Fruit fly (Drosophila melanogaster) whole organism, wandering third instar larva: ENCODE measurements around the gene Obp22a.

Experiments used
- Abd-B ChIP-seq: fragments of >200 bp; optimal IDR thresholded peaks from 2 replicates; lab custom pipeline; 2017; ENCODE audit warnings: missing biosample characterization, missing genetic modification characterization
- CG32264 ChIP-seq: fragments of 200-800 bp; sonication (Bioruptor generic); optimal IDR thresholded peaks from 2 replicates; lab custom pipeline; 2016; ENCODE audit warnings: missing biosample characterization, missing genetic modification characterization
- CG9705 ChIP-seq: fragments of 200-800 bp; sonication (Bioruptor generic); optimal IDR thresholded peaks from 2 replicates; lab custom pipeline; 2018; ENCODE audit warnings: missing biosample characterization, mild to moderate bottlenecking, missing genetic modification characterization
- CrebA ChIP-seq: fragments of 200-800 bp; sonication (Bioruptor generic); optimal IDR thresholded peaks from 2 replicates; lab custom pipeline; 2016; ENCODE audit warnings: missing biosample characterization, mild to moderate bottlenecking, missing genetic modification characterization, borderline replicate concordance
- Dfd ChIP-seq: fragments of >200 bp; optimal IDR thresholded peaks from 2 replicates; lab custom pipeline; 2017; ENCODE audit warnings: missing biosample characterization, missing genetic modification characterization
- Dif ChIP-seq: fragments of 200-275, 200-300 bp; sonication (Bioruptor generic); optimal IDR thresholded peaks from 2 replicates; lab custom pipeline; 2018; ENCODE audit warnings: missing biosample characterization, missing genetic modification characterization; ENCODE audit not compliant: partially characterized antibody
- HLH106 ChIP-seq: fragments of 200-800 bp; optimal IDR thresholded peaks from 3 replicates; lab custom pipeline; 2019; ENCODE audit warnings: missing biosample characterization, mild to moderate bottlenecking, missing genetic modification characterization, moderate library complexity
- Hnf4 ChIP-seq: fragments of 200-800 bp; sonication (Bioruptor generic); optimal IDR thresholded peaks from 2 replicates; lab custom pipeline; 2016; ENCODE audit warnings: missing biosample characterization, mild to moderate bottlenecking, missing genetic modification characterization
- Hr78 ChIP-seq: fragments of >200 bp; optimal IDR thresholded peaks from 2 replicates; lab custom pipeline; 2017; ENCODE audit warnings: missing biosample characterization, missing genetic modification characterization
- Hr83 ChIP-seq: fragments of 200-300 bp; sonication (Bioruptor generic); optimal IDR thresholded peaks from 2 replicates; lab custom pipeline; 2016; ENCODE audit warnings: missing biosample characterization, mild to moderate bottlenecking, missing genetic modification characterization, moderate library complexity; ENCODE audit not compliant: poor library complexity, severe bottlenecking
- Jra ChIP-seq: sonication (Bioruptor generic); optimal IDR thresholded peaks from 2 replicates; lab custom pipeline; 2016; ENCODE audit warnings: missing biosample characterization, missing genetic modification characterization
- Mio ChIP-seq: sonication (Bioruptor generic); optimal IDR thresholded peaks from 2 replicates; lab custom pipeline; 2016; ENCODE audit warnings: missing biosample characterization, missing genetic modification characterization
- Myc ChIP-seq: fragments of >200 bp; optimal IDR thresholded peaks from 2 replicates; lab custom pipeline; 2017
- N ChIP-seq: fragments of >200 bp; optimal IDR thresholded peaks from 2 replicates; lab custom pipeline; 2018; ENCODE audit warnings: missing biosample characterization, missing external identifiers, missing genetic modification characterization
- OdsH ChIP-seq: fragments of 200-800 bp; sonication (Bioruptor generic); optimal IDR thresholded peaks from 2 replicates; lab custom pipeline; 2016; ENCODE audit warnings: missing biosample characterization, mild to moderate bottlenecking, missing genetic modification characterization
- Rel ChIP-seq, 2 experiments: fragments of 200-800 bp; sonication (Bioruptor generic) in 1 of 2; optimal IDR thresholded peaks; 2 replicates in 1 of 2; 3 replicates in 1 of 2; lab custom pipeline; 2016 to 2019; ENCODE audit warnings: mild to moderate bottlenecking in 2 of 2, missing biosample characterization in 2 of 2, missing genetic modification characterization in 2 of 2, moderate library complexity in 1 of 2
- Sp1 ChIP-seq: fragments of 200-800 bp; sonication (Bioruptor generic); optimal IDR thresholded peaks from 3 replicates; lab custom pipeline; 2019; ENCODE audit warnings: missing biosample characterization, mild to moderate bottlenecking, missing genetic modification characterization, moderate library complexity
- Vsx2 ChIP-seq: fragments of 200-300, 225-300 bp; sonication (Bioruptor generic); optimal IDR thresholded peaks from 2 replicates; lab custom pipeline; 2018; ENCODE audit warnings: missing biosample characterization, missing genetic modification characterization; ENCODE audit not compliant: partially characterized antibody
- br ChIP-seq: fragments of 200-800 bp; sonication (Bioruptor generic); optimal IDR thresholded peaks from 2 replicates; lab custom pipeline; 2016; ENCODE audit warnings: missing biosample characterization, missing genetic modification characterization
- brk ChIP-seq: fragments of 200-800 bp; sonication (Bioruptor generic); optimal IDR thresholded peaks from 2 replicates; lab custom pipeline; 2016; ENCODE audit warnings: missing biosample characterization, mild to moderate bottlenecking, missing genetic modification characterization
- dl ChIP-seq, 2 experiments: fragments of 175-275, 200-275 bp in 1 of 2; fragments of 200-275 bp in 1 of 2; sonication (Bioruptor generic); optimal IDR thresholded peaks; lab custom pipeline; 2018; ENCODE audit warnings: mild to moderate bottlenecking in 2 of 2, missing biosample characterization in 2 of 2, missing genetic modification characterization in 2 of 2, moderate library complexity in 2 of 2; ENCODE audit not compliant: partially characterized antibody in 2 of 2, insufficient read depth in 1 of 2
- dmrt93B ChIP-seq: fragments of 200-800 bp; sonication (Bioruptor generic); optimal IDR thresholded peaks from 2 replicates; lab custom pipeline; 2018; ENCODE audit warnings: missing biosample characterization, mild to moderate bottlenecking, missing genetic modification characterization
- dsf ChIP-seq: sonication (Bioruptor generic); optimal IDR thresholded peaks from 2 replicates; lab custom pipeline; 2016; ENCODE audit warnings: missing biosample characterization, missing genetic modification characterization, borderline replicate concordance
- ey ChIP-seq: fragments of 200-800 bp; sonication (Bioruptor generic); optimal IDR thresholded peaks from 2 replicates; lab custom pipeline; 2016; ENCODE audit warnings: missing biosample characterization, missing genetic modification characterization
- foxo ChIP-seq, 2 experiments: fragments of 200-800 bp; sonication (Bioruptor generic); optimal IDR thresholded peaks; 2 replicates in 1 of 2; 3 replicates in 1 of 2; lab custom pipeline; 2016 to 2017; ENCODE audit warnings: missing biosample characterization in 2 of 2, missing genetic modification characterization in 2 of 2
- fru ChIP-seq: fragments of 200-800 bp; sonication (Bioruptor generic); optimal IDR thresholded peaks from 3 replicates; lab custom pipeline; 2016; ENCODE audit warnings: missing biosample characterization, mild to moderate bottlenecking, missing genetic modification characterization
- h ChIP-seq: fragments of 200-800 bp; sonication (Bioruptor generic); optimal IDR thresholded peaks from 3 replicates; lab custom pipeline; 2016; ENCODE audit warnings: missing biosample characterization, mild to moderate bottlenecking, missing genetic modification characterization
- jim ChIP-seq: fragments of 175-275, 200-325 bp; sonication (Bioruptor generic); optimal IDR thresholded peaks from 2 replicates; lab custom pipeline; 2016; ENCODE audit warnings: missing biosample characterization, mild to moderate bottlenecking, missing genetic modification characterization
- lola ChIP-seq: fragments of >200 bp; optimal IDR thresholded peaks from 2 replicates; lab custom pipeline; 2017; ENCODE audit warnings: missing biosample characterization, missing genetic modification characterization
- pan ChIP-seq: fragments of >200 bp; optimal IDR thresholded peaks from 2 replicates; lab custom pipeline; 2017
- psq ChIP-seq: fragments of 200-800 bp; sonication (Bioruptor generic); optimal IDR thresholded peaks from 3 replicates; lab custom pipeline; 2017; ENCODE audit warnings: missing biosample characterization, mild to moderate bottlenecking, missing genetic modification characterization, moderate library complexity
- rgr ChIP-seq: fragments of 200-800 bp; sonication (Bioruptor generic); optimal IDR thresholded peaks from 3 replicates; lab custom pipeline; 2016; ENCODE audit warnings: missing biosample characterization, mild to moderate bottlenecking, missing genetic modification characterization
- sage ChIP-seq: fragments of 200-800 bp; sonication (Bioruptor generic); optimal IDR thresholded peaks from 2 replicates; lab custom pipeline; 2016; ENCODE audit warnings: missing biosample characterization, mild to moderate bottlenecking, missing genetic modification characterization
- sv ChIP-seq: fragments of 200-800 bp; sonication (Bioruptor generic); optimal IDR thresholded peaks from 3 replicates; lab custom pipeline; 2016; ENCODE audit warnings: missing biosample characterization, missing genetic modification characterization
- tai ChIP-seq: sonication (Bioruptor generic); optimal IDR thresholded peaks from 2 replicates; lab custom pipeline; 2016; ENCODE audit warnings: missing biosample characterization, missing genetic modification characterization
- usp ChIP-seq: fragments of >200 bp; optimal IDR thresholded peaks from 2 replicates; lab custom pipeline; 2017; ENCODE audit warnings: missing biosample characterization, missing genetic modification characterization
- woc ChIP-seq: sonication (Bioruptor generic); optimal IDR thresholded peaks from 2 replicates; lab custom pipeline; 2016; ENCODE audit warnings: missing biosample characterization, mild to moderate bottlenecking, missing genetic modification characterization

Gene Obp22a

DNA sequence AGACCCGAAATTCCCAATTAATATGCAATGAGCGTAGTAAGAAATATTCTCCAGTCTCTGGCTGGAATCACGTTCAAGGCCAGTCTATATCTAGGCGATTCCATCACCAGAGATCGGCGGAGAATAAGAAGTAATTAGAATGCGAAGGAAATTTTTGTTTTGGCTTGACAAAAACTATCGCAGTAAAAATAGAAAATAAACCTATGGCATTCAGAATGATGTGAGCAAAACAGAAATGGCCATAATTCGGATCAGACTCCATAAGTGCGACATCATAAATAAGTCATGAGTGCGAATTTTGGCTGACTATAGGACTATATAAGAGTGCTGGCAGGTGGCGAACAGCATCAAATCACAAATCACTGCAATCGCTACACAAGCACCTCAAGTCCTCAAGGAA lies 16.2 kb upstream of the Obp22a start, which contains the start of gene Nplp4:
TSS of gene Nplp4 (plus strand) at position 301 of the 400 bp plus-strand sequence.
- TF ChIP-seq OdsH (GFP tag; lab: Kevin White, UChicago), result no peak
- TF ChIP-seq foxo (GFP tag; optimal IDR thresholded peaks at IDR 0.05; lab: Kevin White, UChicago), result no peak
- TF ChIP-seq jim (GFP tag; lab: Kevin White, UChicago), result no peak
- TF ChIP-seq CrebA (GFP tag; lab: Kevin White, UChicago), result no peak
- TF ChIP-seq Dif (GFP tag; lab: Kevin White, UChicago), result no peak
- no peak for TF ChIP-seq sage (GFP tag; lab: Kevin White, UChicago)
- TF ChIP-seq brk, result no peak
- TF ChIP-seq Dfd (GFP tag; lab: Kevin White, UChicago), result no peak
- no peak for TF ChIP-seq Myc (lab: Kevin White, UChicago)
- TF ChIP-seq HLH106 (tag; lab: Kevin White, UChicago), result no peak
- TF ChIP-seq br (GFP tag; lab: Kevin White, UChicago), result no peak
- no peak for TF ChIP-seq woc
- no peak for TF ChIP-seq fru (GFP tag; lab: Kevin White, UChicago)
- no peak for TF ChIP-seq Abd-B (GFP tag; lab: Kevin White, UChicago)

DNA sequence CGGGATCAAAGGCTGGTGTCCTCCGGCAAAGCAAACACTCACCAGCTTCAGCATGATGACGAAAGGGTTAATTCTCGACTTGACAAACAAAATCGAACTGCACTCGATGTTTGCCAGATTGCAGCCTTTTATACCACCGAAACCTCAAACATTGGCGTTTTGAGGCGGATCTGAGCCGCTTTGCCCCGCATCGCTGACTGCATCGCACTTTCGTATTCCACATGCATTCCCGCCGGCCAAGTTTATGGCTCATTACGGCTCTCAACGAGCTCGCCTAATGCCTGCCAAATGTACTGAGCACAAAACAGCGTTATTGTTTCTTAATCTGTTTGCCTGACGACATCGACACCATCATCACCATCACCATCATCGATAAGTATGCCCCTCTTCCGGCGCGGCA lies 15.1 kb upstream of the Obp22a start, which contains the start of gene CG15353:
TSS of gene CG15353 (minus strand) at position 101 of the 400 bp plus-strand sequence.
- TF ChIP-seq fru (GFP tag; lab: Kevin White, UChicago) (no peak), CG9705 (GFP tag; lab: Kevin White, UChicago) (no peak), OdsH (GFP tag; lab: Kevin White, UChicago) (no peak), dl (GFP tag; optimal IDR thresholded peaks at IDR 0.05; lab: Kevin White, UChicago; ENCODE audit: insufficient read depth in 1 of 2, partially characterized antibody in 2 of 2) (no peak), Mio (GFP tag; lab: Kevin White, UChicago) (no peak), Rel (GFP tag; optimal IDR thresholded peaks at IDR 0.05; lab: Kevin White, UChicago) (no peak), Rel (tag; optimal IDR thresholded peaks at IDR 0.05; lab: Kevin White, UChicago) (no peak)

dm6 chr2L:2006082-2006669 lies 14.2 kb upstream of the Obp22a start, which contains the start of gene CG33543:
Gene CG33543 (minus strand): TSS chr2L:2006313.
- no peak for TF ChIP-seq N (GFP tag; lab: Kevin White, UChicago)
- TF ChIP-seq usp (GFP tag; lab: Kevin White, UChicago), result no peak
- no peak for TF ChIP-seq Hnf4 (GFP tag; lab: Kevin White, UChicago)
- no peak for TF ChIP-seq jim (GFP tag; lab: Kevin White, UChicago)
- no peak for TF ChIP-seq Vsx2 (GFP tag; lab: Kevin White, UChicago)

DNA sequence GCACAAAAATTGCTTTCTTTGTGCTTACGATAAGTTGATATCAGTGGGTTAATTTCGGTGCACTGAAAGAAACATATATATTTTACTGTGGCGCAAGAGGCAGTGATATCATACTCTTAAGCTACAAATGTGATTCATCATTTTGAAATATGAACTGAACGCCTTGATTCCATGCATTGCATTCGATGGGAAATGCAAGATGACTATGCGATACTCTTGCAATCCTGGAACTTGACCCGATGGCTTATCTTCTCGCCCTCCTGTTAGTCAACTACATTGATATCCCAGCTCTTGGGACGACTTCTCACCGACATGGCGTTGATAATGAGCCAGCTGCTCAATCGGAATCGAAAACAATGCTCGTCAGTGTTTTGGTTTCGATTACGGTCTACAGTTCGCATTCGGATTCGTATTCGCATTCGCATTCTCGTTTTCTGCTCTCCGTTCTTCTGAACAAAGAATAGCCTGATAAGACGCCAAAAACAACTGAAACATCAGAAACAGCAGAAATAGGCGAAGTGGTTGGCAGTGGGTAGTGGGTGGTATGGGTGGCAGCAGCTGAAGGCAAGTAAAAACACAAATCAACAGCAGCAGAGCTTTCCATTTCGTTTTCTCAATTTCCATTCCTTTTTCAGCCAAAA lies 2.6 kb downstream of the Obp22a start:
- peak; percentile 1 for TF ChIP-seq HLH106 (tag; lab: Kevin White, UChicago)
- TF ChIP-seq usp (GFP tag; lab: Kevin White, UChicago), result no peak
- peak; percentile 1 for TF ChIP-seq Dif (GFP tag; lab: Kevin White, UChicago)
- TF ChIP-seq N (GFP tag; lab: Kevin White, UChicago), result no peak
- TF ChIP-seq Sp1 (GFP tag; lab: Kevin White, UChicago), result peak; percentile 20
- no peak for TF ChIP-seq tai
- TF ChIP-seq Rel (GFP tag; optimal IDR thresholded peaks at IDR 0.05; lab: Kevin White, UChicago), result peak; percentile 3
- peak; percentile 43 for TF ChIP-seq Rel (tag; optimal IDR thresholded peaks at IDR 0.05; lab: Kevin White, UChicago)
- TF ChIP-seq pan (lab: Kevin White, UChicago), result no peak
- no peak for TF ChIP-seq Myc (lab: Kevin White, UChicago)
- TF ChIP-seq foxo (GFP tag; optimal IDR thresholded peaks at IDR 0.05; lab: Kevin White, UChicago), result peak in 1 of 2 experiments; percentile 27
- no peak for TF ChIP-seq woc
- no peak for TF ChIP-seq Mio (GFP tag; lab: Kevin White, UChicago)
- no peak for TF ChIP-seq brk
- TF ChIP-seq fru (GFP tag; lab: Kevin White, UChicago), result peak; percentile 16
- no peak for TF ChIP-seq CG9705 (GFP tag; lab: Kevin White, UChicago)
- no peak for TF ChIP-seq Hr78 (GFP tag; lab: Kevin White, UChicago)
- no peak for TF ChIP-seq Dfd (GFP tag; lab: Kevin White, UChicago)
- peak in 1 of 2 experiments; percentile 22 for TF ChIP-seq dl (GFP tag; optimal IDR thresholded peaks at IDR 0.05; lab: Kevin White, UChicago; ENCODE audit: insufficient read depth in 1 of 2, partially characterized antibody in 2 of 2)
- peak; percentile 65 for TF ChIP-seq h (GFP tag; lab: Kevin White, UChicago)
- TF ChIP-seq Jra, result peak; percentile 70
- peak; percentile 37 for TF ChIP-seq br (GFP tag; lab: Kevin White, UChicago)
- no peak for TF ChIP-seq Abd-B (GFP tag; lab: Kevin White, UChicago)
- TF ChIP-seq dmrt93B, result no peak
- peak; percentile 33 for TF ChIP-seq Hnf4 (GFP tag; lab: Kevin White, UChicago)
- TF ChIP-seq ey (GFP tag; lab: Kevin White, UChicago), result peak; percentile 45
- TF ChIP-seq CrebA (GFP tag; lab: Kevin White, UChicago), result no peak
- TF ChIP-seq rgr (GFP tag; lab: Kevin White, UChicago), result peak; percentile 47
- no peak for TF ChIP-seq sv (GFP tag; lab: Kevin White, UChicago)
- peak; percentile 49 for TF ChIP-seq Hr83 (GFP tag; lab: Kevin White, UChicago)
- TF ChIP-seq CG32264 (GFP tag; lab: Kevin White, UChicago), result no peak
- no peak for TF ChIP-seq lola
- peak; percentile 21 for TF ChIP-seq OdsH (GFP tag; lab: Kevin White, UChicago)
- TF ChIP-seq Vsx2 (GFP tag; lab: Kevin White, UChicago), result no peak
- TF ChIP-seq psq, result peak; percentile 87
- TF ChIP-seq dsf, result no peak
